Worm (Caenorhabditis elegans): ENCODE measurements around the gene T01B11.1.

Gene T01B11.1

DNA sequence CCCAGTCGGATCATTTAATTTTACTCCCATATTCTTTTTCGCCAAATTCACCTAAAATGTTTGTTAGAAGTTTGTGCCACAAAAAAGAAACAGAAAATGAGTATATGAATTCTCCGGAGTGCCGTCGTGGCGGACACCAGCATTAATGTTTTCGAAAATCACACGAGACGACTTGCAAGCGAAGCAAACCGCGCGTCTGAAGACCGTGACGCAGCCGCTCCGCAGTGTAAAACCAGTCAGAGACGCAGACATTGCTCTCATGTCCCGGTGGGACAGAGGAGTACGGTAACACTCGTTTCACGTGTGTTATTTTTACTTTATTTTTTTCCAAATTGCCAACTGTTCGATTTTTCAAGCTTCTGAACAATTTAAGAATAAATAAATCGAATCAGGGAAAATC is 14.3 kb upstream of the T01B11.1 start, which contains the start of the genes T26A8.4 and pdtf-1:
T26A8.4 (minus strand) TSS at position 185 of the 400 bp plus-strand sequence.
pdtf-1 (plus strand) TSS at position 330 of the 400 bp plus-strand sequence.
- TF ChIP-seq sox-2 (GFP tag; IDR thresholded peaks at IDR 0.05) (no peak), ref-2 (tag; optimal IDR thresholded peaks at IDR 0.05) (peak; percentile 91), ceh-18 (tag; optimal IDR thresholded peaks at IDR 0.05) (peak; percentile 85), dve-1 (tag; optimal IDR thresholded peaks at IDR 0.05) (peak; percentile 65), lin-11 (tag; optimal IDR thresholded peaks at IDR 0.05) (peak; percentile 6), madf-2 (tag; optimal IDR thresholded peaks at IDR 0.05) (peak; percentile 31), rnt-1 (tag; optimal IDR thresholded peaks at IDR 0.05) (peak; percentile 82), syd-9 (tag; optimal IDR thresholded peaks at IDR 0.05) (peak; percentile 37), pqm-1 (tag; optimal IDR thresholded peaks at IDR 0.05) (no peak), ceh-22 (tag; optimal IDR thresholded peaks at IDR 0.05) (no peak), elt-2 (tag; optimal IDR thresholded peaks at IDR 0.05) (peak; percentile 52), ceh-34 (tag; optimal IDR thresholded peaks at IDR 0.05) (peak; percentile 70), pat-9 (tag; optimal IDR thresholded peaks at IDR 0.05) (peak; percentile 41), tbx-2 (tag; optimal IDR thresholded peaks at IDR 0.05) (peak; percentile 65), hlh-30 (tag; optimal IDR thresholded peaks at IDR 0.05; ENCODE audit: insufficient read depth) (peak; percentile 95), ceh-31 (tag; optimal IDR thresholded peaks at IDR 0.05) (peak; percentile 72), nfya-1 (tag; optimal IDR thresholded peaks at IDR 0.05) (peak; percentile 99), ceh-6 (GFP tag; optimal IDR thresholded peaks at IDR 0.05) (no peak), che-1 (tag; optimal IDR thresholded peaks at IDR 0.05) (no peak), pros-1 (tag; optimal IDR thresholded peaks at IDR 0.05) (peak; percentile 66), K09A11.1 (tag; optimal IDR thresholded peaks at IDR 0.05; ENCODE audit: insufficient read depth) (peak; percentile 50), unc-55 (GFP tag; optimal IDR thresholded peaks at IDR 0.05) (peak; percentile 87), unc-42 (tag; optimal IDR thresholded peaks at IDR 0.05) (peak; percentile 70), ceh-48 (tag; optimal IDR thresholded peaks at IDR 0.05) (peak; percentile 11), unc-86 (tag; optimal IDR thresholded peaks at IDR 0.05) (peak; percentile 7), hlh-6 (tag; optimal IDR thresholded peaks at IDR 0.05) (no peak), ttx-3 (tag; optimal IDR thresholded peaks at IDR 0.05) (no peak), T23F11.4 (GFP tag; optimal IDR thresholded peaks at IDR 0.05) (peak; percentile 15), ceh-19 (GFP tag; optimal IDR thresholded peaks at IDR 0.05) (peak; percentile 45), unc-3 (GFP tag; conservative IDR thresholded peaks at IDR 0.05) (no peak), unc-3 (tag; optimal IDR thresholded peaks at IDR 0.05) (peak; percentile 52), ama-1 (optimal IDR thresholded peaks at IDR 0.05) (peak; percentile 92), pax-1 (tag; optimal IDR thresholded peaks at IDR 0.05) (peak; percentile 94), fax-1 (tag; optimal IDR thresholded peaks at IDR 0.05) (no peak), ceh-2 (tag; optimal IDR thresholded peaks at IDR 0.05) (peak; percentile 1), sox-4 (tag; optimal IDR thresholded peaks at IDR 0.05) (no peak), lim-6 (tag; optimal IDR thresholded peaks at IDR 0.05) (no peak), fkh-10 (GFP tag; optimal IDR thresholded peaks at IDR 0.05) (peak; percentile 26), ets-4 (tag; optimal IDR thresholded peaks at IDR 0.05) (peak; percentile 29)

DNA sequence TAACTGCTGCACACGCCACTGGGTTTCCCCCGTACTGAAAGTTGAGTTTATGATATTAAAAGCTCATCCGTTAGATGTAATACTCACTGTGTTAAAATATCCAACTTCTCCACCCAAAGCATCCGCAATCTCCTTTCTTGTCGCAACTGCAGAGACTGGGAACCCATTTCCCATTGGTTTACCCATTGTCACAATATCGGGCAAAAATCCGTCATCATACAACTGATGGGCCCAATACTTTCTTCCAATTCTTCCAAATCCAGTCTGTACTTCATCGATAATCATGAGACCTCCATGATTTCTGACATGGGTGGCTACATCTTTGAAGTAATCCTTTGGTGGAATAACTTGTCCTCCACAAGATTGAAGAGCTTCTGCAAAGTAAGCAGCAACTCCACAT is 2.9 kb downstream of the T01B11.1 start:
- TF ChIP-seq eyg-1 (tag; optimal IDR thresholded peaks at IDR 0.05): no peak
- no peak for TF ChIP-seq lim-6 (tag; optimal IDR thresholded peaks at IDR 0.05)
- no peak for TF ChIP-seq ceh-24 (tag; optimal IDR thresholded peaks at IDR 0.05)
- no peak for TF ChIP-seq Y22D7AL.16 (tag; optimal IDR thresholded peaks at IDR 0.05)
- TF ChIP-seq sox-4 (tag; optimal IDR thresholded peaks at IDR 0.05): no peak
- TF ChIP-seq hlh-30 (tag; optimal IDR thresholded peaks at IDR 0.05; ENCODE audit: insufficient read depth): no peak
- TF ChIP-seq nhr-11 (tag; optimal IDR thresholded peaks at IDR 0.05): no peak
- TF ChIP-seq sox-2 (GFP tag; IDR thresholded peaks at IDR 0.05): no peak
- no peak for TF ChIP-seq dve-1 (tag; optimal IDR thresholded peaks at IDR 0.05)
- TF ChIP-seq unc-42 (tag; optimal IDR thresholded peaks at IDR 0.05): no peak
- no peak for TF ChIP-seq hlh-15 (tag; optimal IDR thresholded peaks at IDR 0.05)
- TF ChIP-seq pqm-1 (tag; optimal IDR thresholded peaks at IDR 0.05): no peak
- TF ChIP-seq odd-2 (tag; optimal IDR thresholded peaks at IDR 0.05): no peak
- TF ChIP-seq C08G9.2 (tag; optimal IDR thresholded peaks at IDR 0.05): no peak
- TF ChIP-seq ref-2 (tag; optimal IDR thresholded peaks at IDR 0.05): no peak
- TF ChIP-seq K09A11.1 (tag; optimal IDR thresholded peaks at IDR 0.05; ENCODE audit: insufficient read depth): no peak
